Worm (Caenorhabditis elegans) whole organism, midembryonic: ENCODE measurements around the gene C54F6.12.

ENCODE experiments used
- T22C8.4 ChIP-seq: fragments of 200-800 bp; sonication (Bioruptor generic); IDR thresholded peaks from 2 replicates; pipeline ENCODE4 v1.3.6; 2022; ENCODE audit warnings: missing genetic modification characterization, missing compliant biosample characterization
- klf-2 ChIP-seq: fragments of 200-800 bp; sonication (Bioruptor generic); conservative IDR thresholded peaks from 2 replicates; pipeline ENCODE4 v1.3.6; 2022; ENCODE audit warnings: missing genetic modification reagents, missing genetic modification characterization, missing compliant biosample characterization
- ztf-29 ChIP-seq: fragments of 200-800 bp; sonication (Bioruptor generic); IDR thresholded peaks from 2 replicates; pipeline ENCODE4 v1.3.6; 2022; ENCODE audit warnings: missing genetic modification reagents, missing genetic modification characterization, missing compliant biosample characterization

DNA sequence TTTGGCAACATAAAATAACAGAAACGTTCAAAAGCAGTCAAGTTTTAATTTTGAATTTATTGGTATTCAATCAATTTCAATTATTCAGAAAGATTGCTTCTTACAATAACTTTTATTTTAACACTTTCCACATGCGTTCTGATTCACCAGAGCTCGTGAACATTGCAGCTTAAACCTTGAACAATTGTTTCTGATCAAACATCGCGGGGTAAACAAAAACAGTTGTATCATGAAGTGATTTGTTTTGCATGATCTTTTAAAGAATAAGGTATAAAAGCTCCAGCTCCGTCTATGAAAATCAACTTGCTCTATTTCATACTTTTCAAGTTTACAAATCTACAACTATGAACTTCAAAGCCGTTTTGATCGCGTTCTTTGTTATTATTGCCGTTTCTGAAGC, 14.5 kb downstream of the C54F6.12 start, which contains the start of gene C54F6.6:
- TF ChIP-seq ztf-29 (GFP tag; lab: Robert Waterston, UW) (no peak), klf-2 (GFP tag; lab: Robert Waterston, UW) (no peak), T22C8.4 (GFP tag; lab: Robert Waterston, UW) (no peak)
